Fruit fly (Drosophila melanogaster) whole organism, embryonic: ENCODE data around the gene Dok.

Experiments used
- Abd-B ChIP-seq: fragments of 200-800 bp; sonication (Bioruptor generic); optimal IDR thresholded peaks from 2 replicates; lab custom pipeline; 2018; ENCODE audit warnings: missing biosample characterization, mild to moderate bottlenecking, missing genetic modification characterization, moderate library complexity
- BEAF-32 ChIP-seq: fragments of 200-800 bp; sonication (Bioruptor generic); optimal IDR thresholded peaks from 3 replicates; lab custom pipeline; 2017; ENCODE audit warnings: missing biosample characterization, missing genetic modification characterization, mild to moderate bottlenecking, moderate library complexity, missing genetic modification reagents
- CG11085 ChIP-seq: fragments of 200-800 bp; sonication (Bioruptor generic); IDR thresholded peaks from 2 replicates; pipeline ENCODE4 v1.3.6; 2022; ENCODE audit warnings: missing biosample characterization, missing genetic modification characterization
- CG12744 ChIP-seq: fragments of 200-800 bp; sonication (Bioruptor generic); optimal IDR thresholded peaks from 2 replicates; lab custom pipeline; 2016; ENCODE audit warnings: missing biosample characterization, missing genetic modification characterization
- CG13894 ChIP-seq: fragments of 200-800 bp; sonication (Bioruptor generic); optimal IDR thresholded peaks from 3 replicates; lab custom pipeline; 2018; ENCODE audit warnings: missing biosample characterization, mild to moderate bottlenecking, missing genetic modification characterization, moderate library complexity
- CG14965 ChIP-seq: fragments of 200-800 bp; sonication (Bioruptor generic); optimal IDR thresholded peaks from 2 replicates; lab custom pipeline; 2016; ENCODE audit warnings: missing biosample characterization, missing genetic modification characterization, borderline replicate concordance
- CG15073 ChIP-seq: fragments of 200-800 bp; sonication (Bioruptor generic); optimal IDR thresholded peaks from 2 replicates; lab custom pipeline; 2016; ENCODE audit warnings: missing biosample characterization, missing genetic modification characterization
- CG15514 ChIP-seq: fragments of 200-800 bp; sonication (Bioruptor generic); optimal IDR thresholded peaks from 3 replicates; lab custom pipeline; 2017; ENCODE audit warnings: missing biosample characterization, missing genetic modification characterization, mild to moderate bottlenecking, moderate library complexity, missing genetic modification reagents
- CG17385 ChIP-seq: fragments of 200-800 bp; sonication (Bioruptor generic); optimal IDR thresholded peaks from 3 replicates; lab custom pipeline; 2018; ENCODE audit warnings: missing biosample characterization, mild to moderate bottlenecking, missing genetic modification characterization
- CG17829 ChIP-seq: fragments of 200-800 bp; optimal IDR thresholded peaks from 2 replicates; lab custom pipeline; 2019; ENCODE audit warnings: missing biosample characterization, mild to moderate bottlenecking, missing genetic modification characterization, moderate library complexity
- CG18011 ChIP-seq: fragments of 200-800 bp; sonication (Bioruptor generic); optimal IDR thresholded peaks from 2 replicates; lab custom pipeline; 2017; ENCODE audit warnings: missing biosample characterization, missing genetic modification characterization, mild to moderate bottlenecking, moderate library complexity, missing genotype
- CG2129 ChIP-seq: fragments of 200-800 bp; sonication (Bioruptor generic); IDR thresholded peaks from 2 replicates; pipeline ENCODE4 v1.3.6; 2022; ENCODE audit warnings: missing biosample characterization, missing genetic modification characterization; ENCODE audit not compliant: partially characterized antibody
- CG3065 ChIP-seq: fragments of 200-800 bp; sonication (Bioruptor generic); optimal IDR thresholded peaks from 2 replicates; lab custom pipeline; 2016; ENCODE audit warnings: missing biosample characterization, missing genetic modification characterization
- CG3163 ChIP-seq: fragments of 200-800 bp; sonication (Bioruptor generic); optimal IDR thresholded peaks from 3 replicates; lab custom pipeline; 2016; ENCODE audit warnings: missing biosample characterization, missing genetic modification characterization
- CG3847 ChIP-seq: fragments of 200-800 bp; sonication (Bioruptor generic); IDR thresholded peaks from 2 replicates; pipeline ENCODE4 v1.3.6; 2022; ENCODE audit warnings: missing biosample characterization, missing genetic modification characterization
- CG5180 ChIP-seq: fragments of 200-800 bp; sonication (Bioruptor generic); optimal IDR thresholded peaks from 3 replicates; lab custom pipeline; 2017; ENCODE audit warnings: missing biosample characterization, missing genetic modification characterization, mild to moderate bottlenecking, moderate library complexity, missing genetic modification reagents
- CG6689 ChIP-seq: fragments of 200-800 bp; sonication (Bioruptor generic); IDR thresholded peaks from 2 replicates; pipeline ENCODE4 v1.3.6; 2022; ENCODE audit warnings: missing biosample characterization, missing genetic modification characterization
- CG6765 ChIP-seq: fragments of 200-800 bp; sonication (Bioruptor generic); optimal IDR thresholded peaks from 3 replicates; lab custom pipeline; 2017; ENCODE audit warnings: missing biosample characterization, mild to moderate bottlenecking, missing genetic modification characterization
- CG8924 ChIP-seq: fragments of 200-800 bp; optimal IDR thresholded peaks from 3 replicates; lab custom pipeline; 2019; ENCODE audit warnings: missing biosample characterization, mild to moderate bottlenecking, missing genetic modification characterization, moderate library complexity
- CG9609 ChIP-seq: fragments of 200-800 bp; sonication (Bioruptor generic); optimal IDR thresholded peaks from 3 replicates; lab custom pipeline; 2016; ENCODE audit warnings: missing biosample characterization, missing genetic modification characterization
- CoRest ChIP-seq: fragments of 200-800 bp; sonication (Bioruptor generic); optimal IDR thresholded peaks from 3 replicates; lab custom pipeline; 2018; ENCODE audit warnings: missing biosample characterization, mild to moderate bottlenecking, missing genetic modification characterization, moderate library complexity
- Deaf1 ChIP-seq: fragments of 200-800 bp; optimal IDR thresholded peaks from 3 replicates; lab custom pipeline; 2019; ENCODE audit warnings: missing biosample characterization, mild to moderate bottlenecking, missing genetic modification characterization, moderate library complexity
- Eip74EF ChIP-seq, 2 experiments: fragments of 200-800 bp in 1 of 2; fragments of >200 bp in 1 of 2; sonication (Bioruptor generic) in 1 of 2; optimal IDR thresholded peaks; 2 replicates each; lab custom pipeline; 2017 to 2019; ENCODE audit warnings: missing biosample characterization in 2 of 2, missing genetic modification characterization in 2 of 2, mild to moderate bottlenecking in 1 of 2, moderate library complexity in 1 of 2
- Jarid2 ChIP-seq: fragments of 200-800 bp; sonication (Bioruptor generic); optimal IDR thresholded peaks from 3 replicates; lab custom pipeline; 2017; ENCODE audit warnings: mild to moderate bottlenecking, missing biosample characterization, missing genetic modification reagents, missing genetic modification characterization
- Mad ChIP-seq: fragments of 200-800 bp; sonication (Bioruptor generic); optimal IDR thresholded peaks from 2 replicates; lab custom pipeline; 2016; ENCODE audit warnings: missing biosample characterization, missing genetic modification characterization
- Optix ChIP-seq: fragments of 200-800 bp; sonication (Bioruptor generic); IDR thresholded peaks from 3 replicates; pipeline ENCODE4 v1.3.6; 2022; ENCODE audit warnings: missing biosample characterization, missing genetic modification characterization
- Scr ChIP-seq: fragments of 200-800 bp; sonication (Bioruptor generic); IDR thresholded peaks from 2 replicates; pipeline ENCODE4 v1.3.6; 2022; ENCODE audit warnings: missing biosample characterization, missing genetic modification characterization; ENCODE audit not compliant: partially characterized antibody
- Sox100B ChIP-seq: fragments of 200-800 bp; sonication (Bioruptor generic); optimal IDR thresholded peaks from 3 replicates; lab custom pipeline; 2018; ENCODE audit warnings: missing biosample characterization, mild to moderate bottlenecking, missing genetic modification characterization
- Spps ChIP-seq: fragments of 200-800 bp; sonication (Bioruptor generic); optimal IDR thresholded peaks from 2 replicates; lab custom pipeline; 2018; ENCODE audit warnings: missing biosample characterization, mild to moderate bottlenecking, missing genetic modification characterization
- Usf ChIP-seq: fragments of 200-800 bp; sonication (Bioruptor generic); optimal IDR thresholded peaks from 2 replicates; lab custom pipeline; 2017; ENCODE audit warnings: missing genotype, missing biosample characterization, missing genetic modification characterization
- chif ChIP-seq, 2 experiments: fragments of 200-800 bp; sonication (Bioruptor generic); optimal IDR thresholded peaks; 3 replicates each; lab custom pipeline; 2016; ENCODE audit warnings: missing biosample characterization in 2 of 2, missing genetic modification characterization in 2 of 2
- cwo ChIP-seq: fragments of 200-800 bp; sonication (Bioruptor generic); optimal IDR thresholded peaks from 3 replicates; lab custom pipeline; 2017; ENCODE audit warnings: missing biosample characterization, missing genetic modification characterization, mild to moderate bottlenecking, moderate library complexity, missing genetic modification reagents
- dimm ChIP-seq: fragments of 200-800 bp; sonication (Bioruptor generic); IDR thresholded peaks from 2 replicates; pipeline ENCODE4 v1.3.6; 2022; ENCODE audit warnings: missing biosample characterization, missing genetic modification characterization
- emc ChIP-seq: fragments of 200-800 bp; sonication (Bioruptor generic); optimal IDR thresholded peaks from 2 replicates; lab custom pipeline; 2016; ENCODE audit warnings: missing biosample characterization, missing genetic modification characterization
- ewg ChIP-seq: fragments of 200-800 bp; sonication (Bioruptor generic); optimal IDR thresholded peaks from 3 replicates; lab custom pipeline; 2017; ENCODE audit warnings: mild to moderate bottlenecking, missing biosample characterization, missing genetic modification reagents, missing genetic modification characterization
- gce ChIP-seq: fragments of 200-800 bp; sonication (Bioruptor generic); IDR thresholded peaks from 3 replicates; pipeline ENCODE4 v1.3.6; 2022; ENCODE audit warnings: missing biosample characterization, missing genetic modification characterization
- gfzf ChIP-seq: fragments of 200-800 bp; sonication (Bioruptor generic); optimal IDR thresholded peaks from 2 replicates; lab custom pipeline; 2016; ENCODE audit warnings: missing biosample characterization, mild to moderate bottlenecking, missing genetic modification characterization, moderate library complexity
- grau ChIP-seq: fragments of 200-800 bp; optimal IDR thresholded peaks from 3 replicates; lab custom pipeline; 2019; ENCODE audit warnings: missing biosample characterization, mild to moderate bottlenecking, missing genetic modification characterization, moderate library complexity
- grn ChIP-seq: fragments of 200-800 bp; sonication (Bioruptor generic); optimal IDR thresholded peaks from 3 replicates; lab custom pipeline; 2017; ENCODE audit warnings: missing biosample characterization, missing genetic modification characterization
- inv ChIP-seq: fragments of 200-800 bp; sonication (Bioruptor generic); IDR thresholded peaks from 2 replicates; pipeline ENCODE4 v1.3.6; 2022; ENCODE audit warnings: missing biosample characterization, missing genetic modification characterization; ENCODE audit not compliant: partially characterized antibody
- pb ChIP-seq: fragments of 200-800 bp; sonication (Bioruptor generic); optimal IDR thresholded peaks from 3 replicates; lab custom pipeline; 2016; ENCODE audit warnings: missing biosample characterization, missing genetic modification characterization
- schlank ChIP-seq: fragments of 200-800 bp; sonication (Bioruptor generic); optimal IDR thresholded peaks from 2 replicates; lab custom pipeline; 2018; ENCODE audit warnings: missing biosample characterization, mild to moderate bottlenecking, missing genetic modification characterization
- seq ChIP-seq: fragments of 200-800 bp; sonication (Bioruptor generic); IDR thresholded peaks from 2 replicates; pipeline ENCODE4 v1.3.6; 2022; ENCODE audit warnings: missing biosample characterization, missing genetic modification characterization
- tin ChIP-seq: fragments of 200-800 bp; sonication (Bioruptor generic); optimal IDR thresholded peaks from 3 replicates; lab custom pipeline; 2016; ENCODE audit warnings: missing biosample characterization, missing genetic modification characterization
- tna ChIP-seq: fragments of 200-800 bp; sonication (Bioruptor generic); IDR thresholded peaks from 2 replicates; pipeline ENCODE4 v1.3.6; 2022; ENCODE audit warnings: missing biosample characterization, missing genetic modification characterization; ENCODE audit not compliant: partially characterized antibody
- zen2 ChIP-seq: fragments of 200-800 bp; sonication (Bioruptor generic); IDR thresholded peaks from 3 replicates; pipeline ENCODE4 v1.3.6; 2022; ENCODE audit warnings: missing biosample characterization, missing genetic modification characterization; ENCODE audit not compliant: partially characterized antibody

Dok gene

dm6 chrX:7306538-7307477, 17.2 kb upstream of the Dok start (continued):
- TF ChIP-seq tna (GFP tag; lab: Robert Waterston, UW) (no peak), tin (GFP tag; lab: Kevin White, UChicago) (peak; percentile 89), seq (GFP tag; lab: Robert Waterston, UW) (peak; percentile 67; the same call in 1 of the 2 replicates), Mad (peak; percentile 69), CG8924 (tag; lab: Kevin White, UChicago) (peak; percentile 96), CG11085 (no peak; the same call in 1 of the 2 replicates), gfzf (no peak), CG2129 (GFP tag; lab: Robert Waterston, UW) (no peak), CG15514 (GFP tag; lab: Kevin White, UChicago) (peak; percentile 55), CG15073 (GFP tag; lab: Kevin White, UChicago) (peak; percentile 68), cwo (GFP tag; lab: Kevin White, UChicago) (peak; percentile 78), CG18011 (GFP tag; lab: Kevin White, UChicago) (peak; percentile 59), grn (GFP tag; lab: Kevin White, UChicago) (peak; percentile 4), CoRest (tag; lab: Kevin White, UChicago) (peak; percentile 98), CG6689 (peak; percentile 85), CG17385 (GFP tag; lab: Kevin White, UChicago) (peak; percentile 87), emc (GFP tag; lab: Kevin White, UChicago) (peak; percentile 80), CG12744 (peak; percentile 67), Usf (GFP tag; lab: Kevin White, UChicago) (peak; percentile 97), grau (peak; percentile 95), CG17829 (peak; percentile 94), CG3065 (GFP tag; lab: Kevin White, UChicago) (peak; percentile 79), schlank (tag; lab: Kevin White, UChicago) (peak; percentile 34), CG3163 (no peak), CG6765 (GFP tag; lab: Kevin White, UChicago) (peak; percentile 87), CG3847 (GFP tag; lab: Robert Waterston, UW) (peak; percentile 76), Scr (GFP tag; lab: Robert Waterston, UW) (0 out of 2 replicates have a peak, but pooled peaks have one; percentile 7), gce (GFP tag; lab: Robert Waterston, UW) (no peak; the same call in 2 of the 3 replicates), Spps (peak; percentile 90), CG13894 (peak; percentile 7), ewg (GFP tag; lab: Kevin White, UChicago) (peak; percentile 89), Jarid2 (GFP tag; lab: Kevin White, UChicago) (peak; percentile 78), CG9609 (GFP tag; lab: Kevin White, UChicago) (peak; percentile 80), BEAF-32 (GFP tag; lab: Kevin White, UChicago) (no peak), dimm (peak; percentile 53; the same call in 1 of the 2 replicates), CG5180 (peak; percentile 88), Optix (GFP tag; lab: Robert Waterston, UW) (peak; percentile 56; the same call in 2 of the 3 replicates), Deaf1 (tag; lab: Kevin White, UChicago) (peak; percentile 24), Abd-B (peak; percentile 96), pb (GFP tag; lab: Kevin White, UChicago) (peak; percentile 51), CG14965 (peak; percentile 14), Eip74EF (GFP tag; optimal IDR thresholded peaks at IDR 0.05; lab: Kevin White, UChicago) (peak in 1 of 2 experiments; percentile 67), zen2 (GFP tag; lab: Robert Waterston, UW) (no peak), inv (no peak), Sox100B (GFP tag; lab: Kevin White, UChicago) (peak; percentile 99), chif (GFP tag; optimal IDR thresholded peaks at IDR 0.05; lab: Kevin White, UChicago) (peak; percentile 76 to 89)
